Fruit fly (Drosophila melanogaster) whole organism, embryonic: ENCODE results near the gene CG12106.

Source experiments
- Adf1 ChIP-seq: fragments of 200-800 bp; sonication (Bioruptor generic); IDR thresholded peaks from 2 replicates; pipeline ENCODE4 v1.3.6; 2022; ENCODE audit warnings: missing biosample characterization, missing genetic modification characterization
- Antp ChIP-seq: fragments of 200-800 bp; sonication (Bioruptor generic); optimal IDR thresholded peaks from 3 replicates; lab custom pipeline; 2016; ENCODE audit warnings: missing biosample characterization, missing genetic modification characterization
- Bgb ChIP-seq: fragments of 200-800 bp; sonication (Bioruptor generic); IDR thresholded peaks from 2 replicates; pipeline ENCODE4 v1.3.6; 2022; ENCODE audit warnings: missing biosample characterization, missing genetic modification characterization; ENCODE audit not compliant: partially characterized antibody
- CG10209 ChIP-seq: fragments of 200-800 bp; sonication (Bioruptor generic); optimal IDR thresholded peaks from 3 replicates; lab custom pipeline; 2017; ENCODE audit warnings: missing biosample characterization, mild to moderate bottlenecking, missing genetic modification characterization, missing genetic modification reagents
- CG10565 ChIP-seq: fragments of 200-800 bp; sonication (Bioruptor generic); optimal IDR thresholded peaks from 3 replicates; lab custom pipeline; 2016; ENCODE audit warnings: missing biosample characterization, mild to moderate bottlenecking, missing genetic modification characterization
- CG11247 ChIP-seq: fragments of 200-800 bp; sonication (Bioruptor generic); IDR thresholded peaks from 2 replicates; pipeline ENCODE4 v1.3.6; 2022; ENCODE audit warnings: missing biosample characterization, missing genetic modification characterization
- CG11504 ChIP-seq: fragments of 200-800 bp; sonication (Bioruptor generic); optimal IDR thresholded peaks from 3 replicates; lab custom pipeline; 2019; ENCODE audit warnings: missing biosample characterization, mild to moderate bottlenecking, missing genetic modification characterization, moderate library complexity
- CG11695 ChIP-seq: fragments of 200-800 bp; sonication (Bioruptor generic); IDR thresholded peaks from 3 replicates; pipeline ENCODE4 v1.3.6; 2022; ENCODE audit warnings: missing biosample characterization, missing genetic modification characterization
- CG11696 ChIP-seq: fragments of 200-800 bp; sonication (Bioruptor generic); IDR thresholded peaks from 2 replicates; pipeline ENCODE4 v1.3.6; 2022; ENCODE audit warnings: missing biosample characterization, missing genetic modification characterization
- CG12299 ChIP-seq: fragments of 200-800 bp; sonication (Bioruptor generic); optimal IDR thresholded peaks from 2 replicates; lab custom pipeline; 2018; ENCODE audit warnings: missing biosample characterization, mild to moderate bottlenecking, missing genetic modification characterization
- CG13287 ChIP-seq: fragments of 200-800 bp; sonication (Bioruptor generic); IDR thresholded peaks from 2 replicates; pipeline ENCODE4 v1.3.6; 2022; ENCODE audit warnings: missing biosample characterization, missing genetic modification characterization; ENCODE audit not compliant: partially characterized antibody
- CG14014 ChIP-seq: fragments of 200-800 bp; sonication (Bioruptor generic); IDR thresholded peaks from 2 replicates; pipeline ENCODE4 v1.3.6; 2022; ENCODE audit warnings: missing biosample characterization, missing genetic modification characterization
- CG14441 ChIP-seq: fragments of 200-800 bp; sonication (Bioruptor generic); IDR thresholded peaks from 2 replicates; pipeline ENCODE4 v1.3.6; 2022; ENCODE audit warnings: missing biosample characterization, missing genetic modification characterization
- CG15269 ChIP-seq: fragments of 200-800 bp; sonication (Bioruptor generic); optimal IDR thresholded peaks from 2 replicates; lab custom pipeline; 2018; ENCODE audit warnings: missing biosample characterization, mild to moderate bottlenecking, missing genetic modification characterization, moderate library complexity
- CG16779 ChIP-seq: fragments of 200-800 bp; sonication (Bioruptor generic); IDR thresholded peaks from 2 replicates; pipeline ENCODE4 v1.3.6; 2022; ENCODE audit warnings: missing biosample characterization, missing genetic modification characterization
- CG16813 ChIP-seq: fragments of 200-800 bp; sonication (Bioruptor generic); IDR thresholded peaks from 3 replicates; pipeline ENCODE4 v1.3.6; 2022; ENCODE audit warnings: missing biosample characterization, missing genetic modification characterization; ENCODE audit not compliant: partially characterized antibody
- CG2129 ChIP-seq: fragments of 200-800 bp; sonication (Bioruptor generic); IDR thresholded peaks from 2 replicates; pipeline ENCODE4 v1.3.6; 2022; ENCODE audit warnings: missing biosample characterization, missing genetic modification characterization; ENCODE audit not compliant: partially characterized antibody
- CG2678 ChIP-seq: fragments of 200-800 bp; sonication (Bioruptor generic); optimal IDR thresholded peaks from 3 replicates; lab custom pipeline; 2019; ENCODE audit warnings: missing biosample characterization, mild to moderate bottlenecking, missing genetic modification characterization, moderate library complexity
- CG30431 ChIP-seq: fragments of 200-800 bp; sonication (Bioruptor generic); optimal IDR thresholded peaks from 2 replicates; lab custom pipeline; 2017; ENCODE audit warnings: missing biosample characterization, missing genetic modification characterization
- CG42726 ChIP-seq: fragments of 200-800 bp; sonication (Bioruptor generic); IDR thresholded peaks from 2 replicates; pipeline ENCODE4 v1.3.6; 2022; ENCODE audit warnings: missing biosample characterization, missing genetic modification characterization; ENCODE audit not compliant: partially characterized antibody
- CG5180 ChIP-seq: fragments of 200-800 bp; sonication (Bioruptor generic); optimal IDR thresholded peaks from 3 replicates; lab custom pipeline; 2017; ENCODE audit warnings: missing biosample characterization, missing genetic modification characterization, mild to moderate bottlenecking, moderate library complexity, missing genetic modification reagents
- CG8765 ChIP-seq: fragments of 200-800 bp; sonication (Bioruptor generic); IDR thresholded peaks from 2 replicates; pipeline ENCODE4 v1.3.6; 2022; ENCODE audit warnings: missing biosample characterization, missing genetic modification characterization
- Dbx ChIP-seq: fragments of 200-800 bp; sonication (Bioruptor generic); IDR thresholded peaks from 3 replicates; pipeline ENCODE4 v1.3.6; 2022; ENCODE audit warnings: missing biosample characterization, missing genetic modification characterization
- Doc3 ChIP-seq: fragments of 200-800 bp; sonication (Bioruptor generic); IDR thresholded peaks from 3 replicates; pipeline ENCODE4 v1.3.6; 2022; ENCODE audit warnings: missing biosample characterization, missing genetic modification characterization; ENCODE audit not compliant: partially characterized antibody
- HLHmδ ChIP-seq: fragments of 200-800 bp; sonication (Bioruptor generic); optimal IDR thresholded peaks from 2 replicates; lab custom pipeline; 2018; ENCODE audit warnings: missing biosample characterization, mild to moderate bottlenecking, missing genetic modification characterization, moderate library complexity
- Hey ChIP-seq: fragments of 200-800 bp; sonication (Bioruptor generic); optimal IDR thresholded peaks from 3 replicates; lab custom pipeline; 2018; ENCODE audit warnings: missing biosample characterization, mild to moderate bottlenecking, missing genetic modification characterization
- Mrtf ChIP-seq: fragments of 200-800 bp; sonication (Bioruptor generic); IDR thresholded peaks from 3 replicates; pipeline ENCODE4 v1.3.6; 2022; ENCODE audit warnings: missing biosample characterization, missing genetic modification characterization
- Myb ChIP-seq: fragments of 200-800 bp; sonication (Bioruptor generic); optimal IDR thresholded peaks from 2 replicates; lab custom pipeline; 2016; ENCODE audit warnings: missing biosample characterization, missing genetic modification characterization
- Rfx ChIP-seq: fragments of 200-800 bp; sonication (Bioruptor generic); IDR thresholded peaks from 2 replicates; pipeline ENCODE4 v1.3.6; 2022; ENCODE audit warnings: missing biosample characterization, missing genetic modification characterization
- Sry-δ ChIP-seq: fragments of 200-800 bp; sonication (Bioruptor generic); optimal IDR thresholded peaks from 2 replicates; lab custom pipeline; 2016; ENCODE audit warnings: missing biosample characterization, missing genetic modification characterization
- Ssrp ChIP-seq: fragments of 200-800 bp; sonication (Bioruptor generic); optimal IDR thresholded peaks from 2 replicates; lab custom pipeline; 2018; ENCODE audit warnings: missing biosample characterization, mild to moderate bottlenecking, missing genetic modification characterization, moderate library complexity
- az2 ChIP-seq: fragments of 200-800 bp; sonication (Bioruptor generic); optimal IDR thresholded peaks from 3 replicates; lab custom pipeline; 2016; ENCODE audit warnings: missing biosample characterization, missing genetic modification characterization
- cato ChIP-seq: fragments of 200-800 bp; sonication (Bioruptor generic); optimal IDR thresholded peaks from 2 replicates; lab custom pipeline; 2016; ENCODE audit warnings: missing biosample characterization, missing genetic modification characterization, borderline replicate concordance
- chinmo ChIP-seq: fragments of 200-800 bp; sonication (Bioruptor generic); IDR thresholded peaks from 4 replicates; pipeline ENCODE4 v1.3.6; 2022; ENCODE audit warnings: missing biosample characterization, missing genetic modification characterization; ENCODE audit not compliant: partially characterized antibody
- crp ChIP-seq, 2 experiments: fragments of 200-800 bp; sonication (Bioruptor generic); optimal IDR thresholded peaks; 2 replicates in 1 of 2; 3 replicates in 1 of 2; lab custom pipeline; 2017; ENCODE audit warnings: missing biosample characterization in 2 of 2, missing genetic modification characterization in 2 of 2, mild to moderate bottlenecking in 1 of 2, moderate library complexity in 1 of 2
- ewg ChIP-seq: fragments of 200-800 bp; sonication (Bioruptor generic); optimal IDR thresholded peaks from 3 replicates; lab custom pipeline; 2017; ENCODE audit warnings: mild to moderate bottlenecking, missing biosample characterization, missing genetic modification reagents, missing genetic modification characterization
- fd3F ChIP-seq: fragments of 200-800 bp; sonication (Bioruptor generic); optimal IDR thresholded peaks from 2 replicates; lab custom pipeline; 2018; ENCODE audit warnings: missing biosample characterization, mild to moderate bottlenecking, missing genetic modification characterization, moderate library complexity
- ftz-f1 ChIP-seq: fragments of 200-800 bp; sonication (Bioruptor generic); optimal IDR thresholded peaks from 2 replicates; lab custom pipeline; 2016; ENCODE audit warnings: missing biosample characterization, missing genetic modification characterization
- gce ChIP-seq: fragments of 200-800 bp; sonication (Bioruptor generic); IDR thresholded peaks from 3 replicates; pipeline ENCODE4 v1.3.6; 2022; ENCODE audit warnings: missing biosample characterization, missing genetic modification characterization
- gcm ChIP-seq: fragments of 200-800 bp; sonication (Bioruptor generic); optimal IDR thresholded peaks from 2 replicates; lab custom pipeline; 2019; ENCODE audit warnings: missing biosample characterization, mild to moderate bottlenecking, missing genetic modification characterization, moderate library complexity
- hth ChIP-seq: fragments of >200 bp; optimal IDR thresholded peaks from 2 replicates; lab custom pipeline; 2017; ENCODE audit warnings: inconsistent platforms
- lbe ChIP-seq: fragments of 200-800 bp; sonication (Bioruptor generic); optimal IDR thresholded peaks from 2 replicates; lab custom pipeline; 2016; ENCODE audit warnings: missing biosample characterization, mild to moderate bottlenecking, missing genetic modification characterization
- nerfin-1 ChIP-seq: fragments of 200-800 bp; sonication (Bioruptor generic); optimal IDR thresholded peaks from 3 replicates; lab custom pipeline; 2019; ENCODE audit warnings: missing biosample characterization, mild to moderate bottlenecking, missing genetic modification characterization, moderate library complexity
- nerfin-2 ChIP-seq: fragments of 200-800 bp; sonication (Bioruptor generic); IDR thresholded peaks from 2 replicates; pipeline ENCODE4 v1.3.6; 2022; ENCODE audit warnings: missing biosample characterization, missing genetic modification characterization; ENCODE audit not compliant: partially characterized antibody
- pnt ChIP-seq: fragments of 200-800 bp; sonication (Bioruptor generic); optimal IDR thresholded peaks from 3 replicates; lab custom pipeline; 2016; ENCODE audit warnings: missing biosample characterization, missing genetic modification characterization
- pum ChIP-seq: fragments of 200-800 bp; sonication (Bioruptor generic); optimal IDR thresholded peaks from 2 replicates; lab custom pipeline; 2016; ENCODE audit warnings: missing biosample characterization, missing genetic modification characterization
- tin ChIP-seq: fragments of 200-800 bp; sonication (Bioruptor generic); optimal IDR thresholded peaks from 3 replicates; lab custom pipeline; 2016; ENCODE audit warnings: missing biosample characterization, missing genetic modification characterization
- vfl ChIP-seq: fragments of 200-800 bp; sonication (Bioruptor generic); optimal IDR thresholded peaks from 2 replicates; lab custom pipeline; 2016; ENCODE audit warnings: missing biosample characterization, missing genetic modification characterization
- z ChIP-seq: fragments of 200-800 bp; sonication (Bioruptor generic); IDR thresholded peaks from 3 replicates; pipeline ENCODE4 v1.3.6; 2022; ENCODE audit warnings: missing biosample characterization, missing genetic modification characterization

The CG12106 gene

dm6 chrX:9155134-9155533, 38.6 kb upstream of the CG12106 start (continued):
- peak; percentile 50; the same call in 1 of the 3 replicates for TF ChIP-seq Dbx (GFP tag; lab: Robert Waterston, UW)
- TF ChIP-seq vfl (GFP tag; lab: Kevin White, UChicago) = no peak
- peak; percentile 69 for TF ChIP-seq tin
- TF ChIP-seq CG42726 (GFP tag; lab: Robert Waterston, UW) = no peak
- no peak for TF ChIP-seq gcm (GFP tag; lab: Kevin White, UChicago)
- no peak for TF ChIP-seq Mrtf (GFP tag; lab: Robert Waterston, UW)
- TF ChIP-seq CG10565 (GFP tag; lab: Kevin White, UChicago) = no peak
- TF ChIP-seq pum (GFP tag; lab: Kevin White, UChicago) = no peak
- TF ChIP-seq ewg (GFP tag; lab: Kevin White, UChicago) = no peak
- TF ChIP-seq CG11247 (GFP tag; lab: Robert Waterston, UW) = no peak
- TF ChIP-seq Rfx = peak; percentile 37; the same call in 1 of the 2 replicates
- no peak for TF ChIP-seq CG14014 (GFP tag; lab: Robert Waterston, UW)
- no peak for TF ChIP-seq hth (lab: Kevin White, UChicago)
- TF ChIP-seq CG16813 = no peak
- TF ChIP-seq Bgb (GFP tag; lab: Robert Waterston, UW) = no peak
- TF ChIP-seq Hey (tag; lab: Kevin White, UChicago) = no peak
- no peak for TF ChIP-seq CG2129 (GFP tag; lab: Robert Waterston, UW)
- TF ChIP-seq Doc3 (GFP tag; lab: Robert Waterston, UW) = no peak
- TF ChIP-seq crp (GFP tag; optimal IDR thresholded peaks at IDR 0.05; lab: Kevin White, UChicago) = no peak
- peak; percentile 72 for TF ChIP-seq CG11504 (tag; lab: Kevin White, UChicago)
- TF ChIP-seq Ssrp (tag; lab: Kevin White, UChicago) = peak; percentile 49
- TF ChIP-seq fd3F (GFP tag; lab: Kevin White, UChicago) = peak; percentile 15
- TF ChIP-seq cato (GFP tag; lab: Kevin White, UChicago) = peak; percentile 7
- TF ChIP-seq lbe = no peak
- TF ChIP-seq CG2678 (tag; lab: Kevin White, UChicago) = peak; percentile 83

DNA sequence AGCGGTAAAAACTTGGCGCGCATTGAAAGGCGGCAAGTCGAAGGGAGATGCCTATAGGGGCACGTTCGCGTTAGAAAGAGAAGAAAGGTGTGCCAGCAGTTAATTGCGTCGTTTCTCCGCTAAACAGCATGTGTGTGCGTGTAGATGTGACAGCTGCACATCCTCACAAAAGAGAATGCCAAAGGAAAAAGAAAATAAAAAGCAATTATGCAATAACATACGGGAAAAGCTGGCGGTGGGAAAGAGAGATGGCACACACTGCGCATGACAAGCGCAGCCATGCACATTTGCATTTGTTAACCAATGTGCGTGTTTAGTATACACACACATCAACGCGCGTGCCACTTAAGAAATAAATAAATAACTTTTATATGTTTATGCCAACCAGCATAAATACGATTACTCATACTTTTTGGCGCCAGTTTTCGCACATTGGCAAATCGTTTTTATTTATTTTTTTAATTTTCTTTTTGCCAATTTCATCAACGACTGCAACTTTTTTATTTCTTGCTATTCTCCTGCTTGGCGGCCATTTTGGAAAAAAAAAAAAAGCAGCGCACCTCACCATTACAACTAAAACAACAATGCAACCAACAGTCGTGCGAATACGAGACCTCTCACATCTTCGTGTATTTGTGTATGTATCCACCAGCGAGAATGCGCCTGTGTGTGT, 37.8 kb upstream of the CG12106 start:
- no peak for TF ChIP-seq z (GFP tag; lab: Robert Waterston, UW)
- TF ChIP-seq CG11695 = no peak
- TF ChIP-seq CG5180 (GFP tag; lab: Kevin White, UChicago) = no peak
- TF ChIP-seq nerfin-2 = no peak
- TF ChIP-seq Sry-δ (GFP tag; lab: Kevin White, UChicago) = no peak
- TF ChIP-seq chinmo (GFP tag; lab: Robert Waterston, UW) = peak; percentile 86; the same call in 3 of the 4 replicates
- TF ChIP-seq CG11696 (GFP tag; lab: Robert Waterston, UW) = no peak
- TF ChIP-seq CG14441 (GFP tag; lab: Robert Waterston, UW) = no peak
- peak; percentile 26 for TF ChIP-seq HLHmδ (GFP tag; lab: Kevin White, UChicago)
- no peak for TF ChIP-seq crp (GFP tag; optimal IDR thresholded peaks at IDR 0.05; lab: Kevin White, UChicago)
- TF ChIP-seq gce (GFP tag; lab: Robert Waterston, UW) = no peak
- TF ChIP-seq Antp (GFP tag; lab: Kevin White, UChicago) = no peak
- TF ChIP-seq nerfin-1 = no peak
- TF ChIP-seq Myb (GFP tag; lab: Kevin White, UChicago) = no peak
- no peak for TF ChIP-seq CG16779
- TF ChIP-seq ftz-f1 (GFP tag; lab: Kevin White, UChicago) = no peak
- no peak for TF ChIP-seq CG10209 (GFP tag; lab: Kevin White, UChicago)
- no peak for TF ChIP-seq az2 (GFP tag; lab: Kevin White, UChicago)
- no peak for TF ChIP-seq pnt (GFP tag; lab: Kevin White, UChicago)
- no peak for TF ChIP-seq CG13287 (GFP tag; lab: Robert Waterston, UW)
- TF ChIP-seq CG15269 (tag; lab: Kevin White, UChicago) = no peak
- TF ChIP-seq CG12299 (tag; lab: Kevin White, UChicago) = no peak
- TF ChIP-seq CG8765 (GFP tag; lab: Robert Waterston, UW) = no peak
- TF ChIP-seq Adf1 = no peak
- no peak for TF ChIP-seq CG30431 (GFP tag; lab: Kevin White, UChicago)
